Fruit fly (Drosophila melanogaster) whole organism, embryonic: ENCODE data around the gene Tim9b.

Experiments used
- Adf1 ChIP-seq: fragments of 200-800 bp; sonication (Bioruptor generic); IDR thresholded peaks from 2 replicates; pipeline ENCODE4 v1.3.6; 2022; ENCODE audit warnings: missing biosample characterization, missing genetic modification characterization
- Atf3 ChIP-seq: fragments of 200-800 bp; sonication (Bioruptor generic); optimal IDR thresholded peaks from 3 replicates; lab custom pipeline; 2016; ENCODE audit warnings: missing biosample characterization, missing genetic modification characterization
- CG10209 ChIP-seq: fragments of 200-800 bp; sonication (Bioruptor generic); optimal IDR thresholded peaks from 3 replicates; lab custom pipeline; 2017; ENCODE audit warnings: missing biosample characterization, mild to moderate bottlenecking, missing genetic modification characterization, missing genetic modification reagents
- CG12769 ChIP-seq: fragments of 200-800 bp; sonication (Bioruptor generic); optimal IDR thresholded peaks from 2 replicates; lab custom pipeline; 2019; ENCODE audit warnings: missing biosample characterization, mild to moderate bottlenecking, missing genetic modification characterization, moderate library complexity
- CG14441 ChIP-seq: fragments of 200-800 bp; sonication (Bioruptor generic); IDR thresholded peaks from 2 replicates; pipeline ENCODE4 v1.3.6; 2022; ENCODE audit warnings: missing biosample characterization, missing genetic modification characterization
- CG15514 ChIP-seq: fragments of 200-800 bp; sonication (Bioruptor generic); optimal IDR thresholded peaks from 3 replicates; lab custom pipeline; 2017; ENCODE audit warnings: missing biosample characterization, missing genetic modification characterization, mild to moderate bottlenecking, moderate library complexity, missing genetic modification reagents
- CG15601 ChIP-seq: fragments of 200-800 bp; sonication (Bioruptor generic); optimal IDR thresholded peaks from 3 replicates; lab custom pipeline; 2019; ENCODE audit warnings: missing biosample characterization, mild to moderate bottlenecking, missing genetic modification characterization, moderate library complexity
- CG1603 ChIP-seq: fragments of 200-800 bp; sonication (Bioruptor generic); optimal IDR thresholded peaks from 2 replicates; lab custom pipeline; 2019; ENCODE audit warnings: missing biosample characterization, mild to moderate bottlenecking, missing genetic modification characterization, moderate library complexity
- CG3163 ChIP-seq: fragments of 200-800 bp; sonication (Bioruptor generic); optimal IDR thresholded peaks from 3 replicates; lab custom pipeline; 2016; ENCODE audit warnings: missing biosample characterization, missing genetic modification characterization
- CG32767 ChIP-seq: fragments of 200-800 bp; sonication (Bioruptor generic); IDR thresholded peaks from 2 replicates; pipeline ENCODE4 v1.3.6; 2022; ENCODE audit warnings: missing biosample characterization, missing genetic modification characterization
- CG34376 ChIP-seq: fragments of 200-800 bp; sonication (Bioruptor generic); optimal IDR thresholded peaks from 2 replicates; lab custom pipeline; 2018; ENCODE audit warnings: missing biosample characterization, mild to moderate bottlenecking, missing genetic modification characterization
- CG3838 ChIP-seq: fragments of 200-800 bp; sonication (Bioruptor generic); optimal IDR thresholded peaks from 3 replicates; lab custom pipeline; 2016; ENCODE audit warnings: missing biosample characterization, missing genetic modification characterization
- CG5180 ChIP-seq: fragments of 200-800 bp; sonication (Bioruptor generic); optimal IDR thresholded peaks from 3 replicates; lab custom pipeline; 2017; ENCODE audit warnings: missing biosample characterization, missing genetic modification characterization, mild to moderate bottlenecking, moderate library complexity, missing genetic modification reagents
- CG7372 ChIP-seq: fragments of 200-800 bp; sonication (Bioruptor generic); IDR thresholded peaks from 2 replicates; pipeline ENCODE4 v1.3.6; 2022; ENCODE audit warnings: missing biosample characterization, missing genetic modification characterization
- CG7745 ChIP-seq: fragments of 200-800 bp; sonication (Bioruptor generic); optimal IDR thresholded peaks from 2 replicates; lab custom pipeline; 2018; ENCODE audit warnings: missing biosample characterization, mild to moderate bottlenecking, missing genetic modification characterization, moderate library complexity
- CG8388 ChIP-seq: fragments of 200-800 bp; sonication (Bioruptor generic); optimal IDR thresholded peaks from 2 replicates; lab custom pipeline; 2019; ENCODE audit warnings: missing biosample characterization, mild to moderate bottlenecking, missing genetic modification characterization, moderate library complexity
- CG9215 ChIP-seq: fragments of 200-800 bp; sonication (Bioruptor generic); IDR thresholded peaks from 2 replicates; pipeline ENCODE4 v1.3.6; 2022; ENCODE audit warnings: missing biosample characterization, missing genetic modification characterization
- Deaf1 ChIP-seq: fragments of 200-800 bp; optimal IDR thresholded peaks from 3 replicates; lab custom pipeline; 2019; ENCODE audit warnings: missing biosample characterization, mild to moderate bottlenecking, missing genetic modification characterization, moderate library complexity
- Dref ChIP-seq: fragments of 200-800 bp; sonication (Bioruptor generic); IDR thresholded peaks from 2 replicates; pipeline ENCODE4 v1.3.6; 2022; ENCODE audit warnings: missing biosample characterization, missing genetic modification characterization
- H15 ChIP-seq: fragments of 200-800 bp; sonication (Bioruptor generic); IDR thresholded peaks from 3 replicates; pipeline ENCODE4 v1.3.6; 2022; ENCODE audit warnings: missing biosample characterization, missing genetic modification characterization
- HHEX ChIP-seq: fragments of 200-800 bp; sonication (Bioruptor generic); optimal IDR thresholded peaks from 3 replicates; lab custom pipeline; 2017; ENCODE audit warnings: missing biosample characterization, mild to moderate bottlenecking, missing genetic modification characterization, missing genetic modification reagents
- Hr78 ChIP-seq, 2 experiments: fragments of 200-800 bp in 1 of 2; fragments of >200 bp in 1 of 2; sonication (Bioruptor generic) in 1 of 2; optimal IDR thresholded peaks; 2 replicates each; lab custom pipeline; 2017 to 2019; ENCODE audit warnings: missing biosample characterization in 2 of 2, missing genetic modification characterization in 2 of 2, mild to moderate bottlenecking in 1 of 2, moderate library complexity in 1 of 2
- MTF-1 ChIP-seq: fragments of 200-800 bp; sonication (Bioruptor generic); optimal IDR thresholded peaks from 2 replicates; lab custom pipeline; 2018; ENCODE audit warnings: missing biosample characterization, mild to moderate bottlenecking, missing genetic modification characterization, borderline replicate concordance
- Med ChIP-seq: fragments of 200-800 bp; sonication (Bioruptor generic); peaks from one replicate; lab custom pipeline; 2016; ENCODE audit warnings: missing biosample characterization, missing genetic modification characterization, mild to moderate bottlenecking, inconsistent platforms, moderate library complexity
- Pdp1 ChIP-seq, 2 experiments: fragments of 200-800 bp; sonication (Bioruptor generic); optimal IDR thresholded peaks; 3 replicates each; lab custom pipeline; 2016; ENCODE audit warnings: missing biosample characterization in 2 of 2, missing genetic modification characterization in 2 of 2, mild to moderate bottlenecking in 1 of 2, moderate library complexity in 1 of 2
- chinmo ChIP-seq: fragments of 200-800 bp; sonication (Bioruptor generic); IDR thresholded peaks from 4 replicates; pipeline ENCODE4 v1.3.6; 2022; ENCODE audit warnings: missing biosample characterization, missing genetic modification characterization; ENCODE audit not compliant: partially characterized antibody
- ci ChIP-seq: fragments of 200-800 bp; sonication (Bioruptor generic); IDR thresholded peaks from 3 replicates; pipeline ENCODE4 v1.3.6; 2022; ENCODE audit warnings: missing biosample characterization, missing genetic modification characterization
- crol ChIP-seq: fragments of 200-800 bp; sonication (Bioruptor generic); IDR thresholded peaks from 2 replicates; pipeline ENCODE4 v1.3.6; 2022; ENCODE audit warnings: missing biosample characterization, missing genetic modification characterization
- exex ChIP-seq: fragments of 200-800 bp; sonication (Bioruptor generic); optimal IDR thresholded peaks from 4 replicates; lab custom pipeline; 2018; ENCODE audit warnings: missing biosample characterization, mild to moderate bottlenecking, missing genetic modification characterization, moderate library complexity
- ftz-f1 ChIP-seq: fragments of 200-800 bp; sonication (Bioruptor generic); optimal IDR thresholded peaks from 2 replicates; lab custom pipeline; 2016; ENCODE audit warnings: missing biosample characterization, missing genetic modification characterization
- kah ChIP-seq: fragments of 200-800 bp; sonication (Bioruptor generic); optimal IDR thresholded peaks from 2 replicates; lab custom pipeline; 2018; ENCODE audit warnings: missing biosample characterization, mild to moderate bottlenecking, missing genetic modification characterization
- lbe ChIP-seq: fragments of 200-800 bp; sonication (Bioruptor generic); optimal IDR thresholded peaks from 2 replicates; lab custom pipeline; 2016; ENCODE audit warnings: missing biosample characterization, mild to moderate bottlenecking, missing genetic modification characterization
- mam ChIP-seq: fragments of 200-800 bp; sonication (Bioruptor generic); optimal IDR thresholded peaks from 3 replicates; lab custom pipeline; 2016; ENCODE audit warnings: missing biosample characterization, missing genetic modification characterization
- mirr ChIP-seq: fragments of 200-800 bp; sonication (Bioruptor generic); optimal IDR thresholded peaks from 3 replicates; lab custom pipeline; 2018; ENCODE audit warnings: missing biosample characterization, mild to moderate bottlenecking, missing genetic modification characterization
- nom ChIP-seq: fragments of 200-800 bp; sonication (Bioruptor generic); optimal IDR thresholded peaks from 2 replicates; lab custom pipeline; 2017; ENCODE audit warnings: missing biosample characterization, missing genetic modification characterization, mild to moderate bottlenecking, moderate library complexity, missing genetic modification reagents
- pros ChIP-seq: fragments of 200-800 bp; sonication (Bioruptor generic); optimal IDR thresholded peaks from 3 replicates; lab custom pipeline; 2019; ENCODE audit warnings: missing biosample characterization, mild to moderate bottlenecking, missing genetic modification characterization, moderate library complexity
- row ChIP-seq: fragments of 200-800 bp; sonication (Bioruptor generic); IDR thresholded peaks from 3 replicates; pipeline ENCODE4 v1.3.6; 2022; ENCODE audit warnings: missing biosample characterization, missing genetic modification characterization
- sd ChIP-seq: fragments of 200-800 bp; sonication (Bioruptor generic); optimal IDR thresholded peaks from 3 replicates; lab custom pipeline; 2018; ENCODE audit warnings: missing biosample characterization, mild to moderate bottlenecking, missing genetic modification characterization, moderate library complexity
- seq ChIP-seq: fragments of 200-800 bp; sonication (Bioruptor generic); IDR thresholded peaks from 2 replicates; pipeline ENCODE4 v1.3.6; 2022; ENCODE audit warnings: missing biosample characterization, missing genetic modification characterization
- sr ChIP-seq: fragments of 200-800 bp; sonication (Bioruptor generic); IDR thresholded peaks from 3 replicates; pipeline ENCODE4 v1.3.6; 2022; ENCODE audit warnings: missing biosample characterization, missing genetic modification characterization
- tup ChIP-seq: fragments of 200-800 bp; sonication (Bioruptor generic); optimal IDR thresholded peaks from 2 replicates; lab custom pipeline; 2016; ENCODE audit warnings: missing biosample characterization, mild to moderate bottlenecking, missing genetic modification characterization, moderate library complexity
- twi ChIP-seq: fragments of 200-800 bp; optimal IDR thresholded peaks from 2 replicates; lab custom pipeline; 2019; ENCODE audit warnings: missing biosample characterization, mild to moderate bottlenecking, missing genetic modification characterization, moderate library complexity
- vvl ChIP-seq: fragments of 200-800 bp; sonication (Bioruptor generic); IDR thresholded peaks from 2 replicates; pipeline ENCODE4 v1.3.6; 2022; ENCODE audit warnings: missing biosample characterization, missing genetic modification characterization
- wek ChIP-seq: fragments of 200-800 bp; sonication (Bioruptor generic); optimal IDR thresholded peaks from 3 replicates; lab custom pipeline; 2018; ENCODE audit warnings: missing biosample characterization, mild to moderate bottlenecking, missing genetic modification characterization, moderate library complexity
- wor ChIP-seq: fragments of 200-800 bp; sonication (Bioruptor generic); IDR thresholded peaks from 2 replicates; pipeline ENCODE4 v1.3.6; 2022; ENCODE audit warnings: missing biosample characterization, missing genetic modification characterization

Tim9b gene

dm6 chrX:19608042-19608609, 10.2 kb downstream of the Tim9b start (continued):
- TF ChIP-seq MTF-1 (GFP tag; lab: Kevin White, UChicago) (no peak), CG12769 (tag; lab: Kevin White, UChicago) (peak; percentile 66), mirr (GFP tag; lab: Kevin White, UChicago) (peak; percentile 65), Atf3 (peak; percentile 32)
- TF ChIP-seq, all 482 proteins: peak for 79

dm6 chrX:19606971-19607370, 11.4 kb downstream of the Tim9b start:
- TF ChIP-seq CG10209 (GFP tag; lab: Kevin White, UChicago) (no peak), ci (0 out of 3 replicates have a peak, but pooled peaks have one; percentile 18), Med (peak; percentile 42), CG15514 (GFP tag; lab: Kevin White, UChicago) (peak; percentile 8), lbe (GFP tag; lab: Kevin White, UChicago) (no peak), CG8388 (GFP tag; lab: Kevin White, UChicago) (peak; percentile 70), HHEX (GFP tag; lab: Kevin White, UChicago) (no peak), wek (no peak), Deaf1 (no peak), Hr78 (GFP tag; optimal IDR thresholded peaks at IDR 0.05; lab: Kevin White, UChicago) (peak in 1 of 2 experiments; percentile 93), row (GFP tag; lab: Robert Waterston, UW) (0 out of 3 replicates have a peak, but pooled peaks have one; percentile 17)

dm6 chrX:19606558-19606957, 11.8 kb downstream of the Tim9b start:
- peak; percentile 41 for TF ChIP-seq Med
- TF ChIP-seq CG5180 (GFP tag; lab: Kevin White, UChicago): peak; percentile 61
- TF ChIP-seq ftz-f1 (GFP tag; lab: Kevin White, UChicago): peak; percentile 35
- TF ChIP-seq vvl (GFP tag; lab: Robert Waterston, UW): peak; percentile 0; the same call in 1 of the 2 replicates
- 0 out of 2 replicates have a peak, but pooled peaks have one; percentile 18 for TF ChIP-seq CG14441
- no peak for TF ChIP-seq CG3838
- no peak for TF ChIP-seq mam (GFP tag; lab: Kevin White, UChicago)
- TF ChIP-seq chinmo (GFP tag; lab: Robert Waterston, UW): 0 out of 4 replicates have a peak, but pooled peaks have one; percentile 48
- no peak for TF ChIP-seq CG3163 (GFP tag; lab: Kevin White, UChicago)
- TF ChIP-seq sr: peak; percentile 82
- TF ChIP-seq Pdp1 (GFP tag; optimal IDR thresholded peaks at IDR 0.05; lab: Kevin White, UChicago): peak in 1 of 2 experiments; percentile 76

DNA sequence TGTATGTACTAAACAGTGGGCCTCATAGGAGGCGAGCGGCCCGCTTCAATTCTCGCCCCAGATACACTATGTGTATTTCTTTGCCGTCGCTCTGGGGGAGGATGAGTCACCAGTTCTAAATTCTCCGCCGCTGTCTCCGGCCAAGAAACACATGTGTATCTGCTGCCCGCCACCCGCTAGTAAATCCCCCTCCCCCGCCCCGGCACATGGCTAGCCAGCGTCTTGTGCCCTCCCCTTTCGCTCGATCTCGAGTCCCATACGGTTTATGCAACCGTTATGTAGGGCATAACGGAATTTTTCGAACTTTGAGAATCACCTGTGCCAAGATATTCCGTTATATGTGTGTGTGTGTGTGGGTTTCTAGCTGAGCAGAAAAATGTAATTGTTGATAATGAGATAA, 12.4 kb downstream of the Tim9b start:
- TF ChIP-seq CG1603 (tag; lab: Kevin White, UChicago): no peak
- TF ChIP-seq kah (GFP tag; lab: Kevin White, UChicago): peak; percentile 42
- TF ChIP-seq pros (GFP tag; lab: Kevin White, UChicago): peak; percentile 83
- peak; percentile 91 for TF ChIP-seq sd (tag; lab: Kevin White, UChicago)
- no peak for TF ChIP-seq CG7745 (tag; lab: Kevin White, UChicago)
- peak; percentile 9; the same call in 1 of the 2 replicates for TF ChIP-seq Adf1 (GFP tag; lab: Robert Waterston, UW)
- peak; percentile 0 for TF ChIP-seq CG34376 (GFP tag; lab: Kevin White, UChicago)
- TF ChIP-seq crol (GFP tag; lab: Robert Waterston, UW): peak; percentile 96
- 0 out of 2 replicates have a peak, but pooled peaks have one; percentile 15 for TF ChIP-seq Dref (GFP tag; lab: Robert Waterston, UW)
- peak; percentile 91 for TF ChIP-seq twi (tag; lab: Kevin White, UChicago)
- no peak for TF ChIP-seq CG15601 (tag; lab: Kevin White, UChicago)
- TF ChIP-seq nom: no peak
- no peak for TF ChIP-seq tup (GFP tag; lab: Kevin White, UChicago)
- TF ChIP-seq CG32767: peak; percentile 49; the same call in 1 of the 2 replicates
- TF ChIP-seq wor (GFP tag; lab: Robert Waterston, UW): no peak
- TF ChIP-seq CG7372: no peak
- TF ChIP-seq exex (tag; lab: Kevin White, UChicago): peak; percentile 32
- no peak for TF ChIP-seq H15 (GFP tag; lab: Robert Waterston, UW)
- TF ChIP-seq seq (GFP tag; lab: Robert Waterston, UW): no peak
- no peak for TF ChIP-seq CG9215 (GFP tag; lab: Robert Waterston, UW)
